Worm (Caenorhabditis elegans): Measurements from ENCODE around the gene F43E2.6.

F43E2.6 gene

DNA sequence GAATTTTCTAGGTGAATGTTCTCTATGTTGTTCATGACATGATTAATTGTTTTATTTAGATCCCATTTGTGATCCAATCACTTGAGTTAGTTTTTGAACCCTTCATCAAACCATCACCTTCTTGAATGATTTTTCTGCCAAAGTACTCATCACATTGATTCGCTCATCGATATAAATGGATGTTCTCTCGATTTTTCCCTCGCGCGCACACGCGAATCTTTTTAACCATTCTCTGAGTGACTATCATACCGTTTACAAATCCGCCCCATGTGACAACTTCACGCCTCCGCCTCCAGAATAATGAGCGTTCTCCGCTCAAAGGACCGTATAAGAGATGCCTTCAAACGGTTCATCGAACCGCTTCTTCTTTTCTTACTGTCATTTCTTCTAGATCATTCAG lies 25.8 kb downstream of the F43E2.6 start:
- TF ChIP-seq unc-62 (GFP tag; optimal IDR thresholded peaks at IDR 0.05) = no peak

DNA sequence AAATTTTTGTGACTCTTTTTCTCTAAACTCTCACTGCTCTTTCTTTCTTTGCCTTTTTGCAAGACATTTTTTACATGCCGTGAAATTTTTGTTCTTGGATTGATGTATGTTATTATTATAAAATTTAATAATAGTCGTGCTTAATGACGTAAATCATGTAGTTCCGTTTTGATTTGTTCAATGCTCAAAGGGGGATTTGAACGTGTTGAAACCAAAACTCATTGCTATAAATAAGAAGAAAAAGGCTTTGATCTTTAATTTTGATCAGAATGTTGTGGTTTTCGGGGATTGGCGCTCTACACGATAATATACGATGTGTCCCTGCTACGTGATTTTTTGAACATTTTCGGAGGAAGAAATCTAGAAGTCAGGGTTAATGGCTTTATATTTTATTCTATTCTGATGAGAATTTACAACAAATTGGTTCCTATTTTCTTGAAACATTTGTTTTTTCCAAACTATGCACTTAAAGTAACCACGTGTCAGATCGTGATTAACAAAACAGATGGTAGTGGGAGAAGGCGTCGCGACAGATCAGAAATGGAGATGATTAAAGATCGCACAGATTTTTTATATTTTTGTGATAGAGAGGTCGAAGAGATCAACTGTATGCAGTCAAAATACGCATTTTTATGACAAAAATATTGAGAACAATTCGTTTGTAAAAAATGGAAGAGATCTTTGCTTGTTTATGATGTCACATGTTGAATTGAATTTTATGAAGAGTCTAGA lies 26.9 kb downstream of the F43E2.6 start:
- TF ChIP-seq unc-62 (GFP tag; optimal IDR thresholded peaks at IDR 0.05) = no peak

DNA sequence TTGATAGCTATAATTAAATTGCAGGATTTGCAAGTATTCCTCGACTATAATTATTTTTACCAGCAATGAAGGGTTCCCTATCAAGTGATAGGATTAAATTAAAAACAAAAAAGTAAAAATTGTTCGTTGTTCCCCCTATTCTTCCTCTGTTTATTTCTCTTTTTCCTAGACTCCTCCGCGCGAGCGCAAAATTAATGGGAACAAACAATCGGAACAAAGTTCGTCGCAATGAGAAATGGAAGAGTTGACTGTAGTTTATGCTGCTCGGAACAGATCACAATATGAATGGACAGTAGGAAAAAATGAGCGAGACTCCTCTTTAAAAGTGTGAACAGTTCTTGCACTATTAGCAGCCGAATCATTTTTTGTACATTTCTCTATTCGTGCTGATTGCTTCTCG lies 28.0 kb downstream of the F43E2.6 start:
- no peak for TF ChIP-seq unc-62 (GFP tag; optimal IDR thresholded peaks at IDR 0.05)

DNA sequence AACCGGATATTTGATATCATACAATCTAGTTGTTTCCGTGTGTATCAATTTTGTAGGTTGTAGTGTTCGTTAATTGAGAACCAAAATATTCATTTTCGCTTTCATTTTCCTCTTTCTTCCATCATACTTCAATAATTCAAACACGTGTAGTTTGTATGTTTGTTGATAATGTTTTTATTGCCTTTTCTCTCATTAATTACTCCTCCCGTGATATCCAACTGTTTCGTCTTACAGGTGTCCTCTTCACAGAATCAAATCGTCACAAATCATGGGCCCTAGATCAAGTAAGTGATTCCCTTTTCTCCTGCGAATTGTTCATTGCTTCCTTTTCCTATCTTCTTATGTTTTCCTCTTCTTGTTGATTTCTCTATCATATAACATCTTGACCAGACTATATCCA lies 29.7 kb downstream of the F43E2.6 start, which contains the start of gene nhr-21:
nhr-21 (plus strand) TSS at position 235 of the 400 bp plus-strand sequence.
- no peak for TF ChIP-seq unc-62 (GFP tag; optimal IDR thresholded peaks at IDR 0.05)

DNA sequence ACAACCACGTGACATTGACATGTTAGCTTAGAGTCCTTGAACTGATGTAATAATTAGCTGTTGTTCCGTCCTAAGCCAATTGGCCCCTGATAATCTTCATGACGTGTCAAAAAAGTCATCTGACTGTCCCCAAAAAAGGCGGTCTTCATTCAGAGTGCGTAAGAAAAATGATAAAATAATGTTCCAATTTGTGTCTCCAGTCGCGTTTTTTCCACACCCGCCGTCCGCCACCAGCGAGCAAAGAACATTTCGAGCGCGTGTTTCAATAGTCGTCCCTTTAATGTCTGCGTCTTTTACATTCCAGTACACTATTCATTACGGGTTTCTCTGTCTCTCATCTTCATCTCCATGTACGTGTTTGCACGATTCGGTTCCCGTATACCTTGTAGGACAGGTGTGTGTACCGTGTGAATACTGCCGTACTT lies 31.2 kb downstream of the F43E2.6 start:
- no peak for TF ChIP-seq unc-62 (GFP tag; optimal IDR thresholded peaks at IDR 0.05)

DNA sequence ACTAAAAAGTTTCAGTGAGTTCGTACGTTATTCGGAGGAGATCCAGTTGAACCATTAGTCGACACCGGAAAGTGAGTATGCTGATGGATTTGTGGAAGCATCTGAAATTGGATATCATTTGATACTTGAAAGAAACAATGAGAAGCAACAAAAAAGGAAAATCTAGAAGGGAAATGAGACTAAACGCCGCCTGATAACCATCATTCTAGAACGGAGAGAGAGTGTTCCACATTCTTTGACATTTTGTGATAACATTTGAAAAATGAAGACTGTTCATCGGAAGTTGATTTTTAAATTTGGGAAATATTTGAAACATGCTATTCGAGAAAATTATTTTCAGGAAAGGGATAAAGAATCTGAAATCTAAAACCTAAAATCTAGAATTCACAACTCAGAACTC lies 37.4 kb downstream of the F43E2.6 start, which contains the start of gene npax-1:
npax-1 (minus strand) TSS at position 101 of the 400 bp plus-strand sequence.
- TF ChIP-seq unc-62 (GFP tag; optimal IDR thresholded peaks at IDR 0.05) = no peak

DNA sequence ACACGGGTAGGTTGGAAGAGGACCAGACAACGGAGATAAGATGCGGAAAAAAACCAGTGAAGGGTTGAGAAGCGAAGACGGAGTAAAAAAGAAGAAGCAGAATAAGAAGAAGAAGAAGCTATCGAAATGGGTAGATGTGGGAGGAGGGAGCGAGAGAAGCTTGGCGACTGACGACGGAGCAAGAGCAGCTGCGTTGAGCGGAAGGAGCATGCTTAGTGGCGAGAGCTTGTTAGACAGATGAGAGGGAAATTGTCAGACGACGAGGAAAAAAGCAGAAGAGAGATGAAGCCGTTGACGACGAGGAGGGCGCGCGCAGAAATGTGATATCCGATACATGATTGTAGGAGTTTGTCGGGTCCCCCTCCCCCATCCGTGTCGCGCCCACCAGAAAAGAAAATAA lies 41.7 kb downstream of the F43E2.6 start:
- no peak for TF ChIP-seq unc-62 (GFP tag; optimal IDR thresholded peaks at IDR 0.05)

DNA sequence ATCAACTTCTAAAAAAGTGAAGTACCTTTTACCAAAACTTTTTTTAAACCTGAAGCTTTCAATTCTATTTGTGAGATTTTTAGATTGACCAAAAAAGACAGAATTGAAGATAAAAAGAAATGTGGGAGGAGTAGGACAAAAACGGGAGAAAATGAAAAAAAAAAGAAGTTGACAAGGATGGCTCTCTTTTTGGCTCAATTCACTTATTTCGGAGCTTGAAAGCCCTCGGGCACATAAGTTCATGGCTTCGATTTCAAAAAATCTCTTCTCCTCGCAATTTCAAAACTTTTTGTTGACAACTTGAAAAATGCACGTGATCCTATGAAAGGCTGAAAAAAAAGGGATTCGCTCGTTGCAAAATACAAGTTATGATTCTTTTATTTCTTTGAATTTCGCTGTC lies 42.5 kb downstream of the F43E2.6 start:
- TF ChIP-seq unc-62 (GFP tag; optimal IDR thresholded peaks at IDR 0.05) = no peak

DNA sequence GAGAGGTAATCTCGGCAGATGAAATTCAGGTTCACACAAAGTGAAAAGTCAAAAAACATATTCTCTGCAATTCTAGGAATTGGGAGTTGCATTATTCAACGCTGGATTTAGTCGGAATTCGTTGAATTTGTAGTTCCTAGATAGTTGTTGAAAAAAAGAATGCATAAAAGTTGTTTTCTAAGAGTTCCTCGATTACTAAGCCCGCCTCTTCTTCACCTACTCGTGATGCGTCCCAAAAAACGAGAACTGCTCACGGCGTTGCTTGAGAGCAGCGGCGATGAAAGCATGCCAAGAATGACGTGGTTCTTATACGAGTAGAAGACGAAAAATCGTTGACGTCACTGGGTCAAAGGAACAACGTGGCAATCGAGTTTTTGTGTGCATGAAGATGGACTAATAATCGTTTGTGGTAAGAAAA lies 43.6 kb downstream of the F43E2.6 start:
- TF ChIP-seq unc-62 (GFP tag; optimal IDR thresholded peaks at IDR 0.05) = no peak

DNA sequence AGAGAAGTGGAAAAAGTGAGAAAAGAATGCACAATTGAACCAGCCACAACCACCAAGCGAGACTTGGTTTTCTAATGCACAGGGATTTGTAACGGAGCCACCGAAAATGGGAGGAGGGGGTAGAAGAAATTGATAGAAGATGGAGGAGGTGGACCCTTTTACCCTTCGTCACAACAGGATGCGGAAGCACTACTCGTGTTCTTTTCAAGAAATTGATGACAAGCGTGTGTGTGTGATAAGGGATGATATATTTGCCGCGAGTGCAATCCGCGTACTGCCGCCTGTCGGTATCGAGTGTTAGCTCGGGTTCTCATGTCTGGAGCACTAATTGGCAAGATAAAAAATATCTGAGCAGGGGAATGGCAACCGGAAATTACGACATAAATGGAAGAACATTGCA lies 44.7 kb downstream of the F43E2.6 start, which contains the start of gene F21D12.3:
F21D12.3 (minus strand) TSS at position 101 of the 400 bp plus-strand sequence.
- TF ChIP-seq unc-62 (GFP tag; optimal IDR thresholded peaks at IDR 0.05) = no peak

DNA sequence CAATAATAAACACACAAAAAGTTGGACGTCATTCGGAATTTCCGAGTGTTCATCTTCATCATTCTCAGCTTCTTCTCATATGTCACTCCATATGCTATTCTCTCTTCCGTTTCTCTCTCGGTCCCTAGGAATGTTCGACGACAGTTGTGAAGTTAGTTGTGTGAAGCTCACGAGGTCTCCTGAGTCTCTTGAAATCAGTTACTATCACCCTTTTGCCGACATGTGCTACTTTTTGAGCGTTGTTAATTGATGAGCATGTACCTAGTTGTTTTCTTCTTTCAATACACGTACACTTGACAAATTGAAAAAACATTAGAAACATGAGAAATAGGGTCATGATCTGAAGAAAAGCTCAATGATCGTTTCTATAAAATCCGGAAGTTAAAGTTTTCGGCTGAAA lies 45.3 kb downstream of the F43E2.6 start:
- no peak for TF ChIP-seq unc-62 (GFP tag; optimal IDR thresholded peaks at IDR 0.05)

DNA sequence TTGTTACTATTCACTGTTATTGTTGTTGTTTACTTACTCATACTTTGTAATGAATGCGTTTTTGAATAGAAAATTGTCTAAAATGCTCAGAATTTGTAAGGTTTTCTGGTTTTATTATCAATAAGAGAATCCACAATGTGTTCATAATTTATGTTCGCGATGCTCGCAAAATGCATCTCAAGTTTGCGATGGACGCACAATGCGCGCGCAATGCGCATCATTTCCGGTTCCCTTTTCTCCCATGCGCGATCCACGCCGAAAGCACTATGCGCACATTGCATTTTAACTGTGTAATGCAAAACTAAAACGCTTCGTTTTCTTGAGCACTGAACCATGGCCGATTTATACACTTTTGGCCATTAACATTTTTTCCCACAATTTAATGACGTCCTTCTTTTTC lies 49.2 kb downstream of the F43E2.6 start:
- no peak for TF ChIP-seq unc-62 (GFP tag; optimal IDR thresholded peaks at IDR 0.05)

DNA sequence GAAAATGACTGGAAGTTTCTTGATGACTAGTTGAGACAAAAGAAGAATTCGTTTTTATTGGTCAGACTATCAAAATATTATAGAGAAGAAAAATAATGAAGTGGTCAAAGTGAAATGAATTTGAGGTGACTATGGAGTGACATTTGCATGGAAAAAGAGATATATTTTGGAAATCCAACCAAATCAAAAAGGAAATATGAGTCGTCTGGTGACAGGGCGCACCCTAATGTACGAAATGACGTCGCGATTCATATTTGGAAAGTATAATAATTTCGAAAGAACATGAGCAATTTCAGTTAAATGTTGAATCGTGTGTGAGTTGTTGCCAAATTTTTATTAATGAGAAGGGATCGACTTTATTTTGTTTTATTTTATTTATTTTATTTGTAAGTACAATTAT lies 51.2 kb downstream of the F43E2.6 start, which contains the start of gene F21D12.2:
F21D12.2 (plus strand) TSS at position 301 of the 400 bp plus-strand sequence.
- no peak for TF ChIP-seq unc-62 (GFP tag; optimal IDR thresholded peaks at IDR 0.05)
